Worm (Caenorhabditis elegans): Measurements from ENCODE around the gene Y38H8A.4.
"Not testable (repeated sequence)": the region's sequence is repeated elsewhere in the genome, so short reads cannot be mapped to it uniquely, and the experiment has no call there.

Gene Y38H8A.4

DNA sequence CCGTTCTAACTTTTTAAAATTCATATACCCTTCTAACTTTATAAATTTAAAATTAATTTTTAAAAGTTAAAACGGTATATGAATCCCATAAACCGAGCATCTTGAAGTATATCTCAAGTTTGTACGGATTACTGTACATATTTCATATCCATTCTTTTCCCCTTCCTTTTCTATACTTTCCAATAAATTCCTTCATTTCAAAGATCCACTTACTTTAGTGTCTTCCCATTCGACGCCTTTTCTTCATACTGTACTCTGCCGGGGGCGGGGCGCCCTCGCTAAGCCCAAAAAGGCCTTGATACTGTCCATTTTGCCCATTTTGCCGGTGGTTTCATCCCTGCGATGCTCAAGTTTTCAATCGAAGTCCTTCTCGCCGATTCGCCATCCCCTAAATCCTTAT is 6.4 kb downstream of the Y38H8A.4 start, which contains the start of gene fezf-1:
TSS of gene fezf-1 (plus strand) at position 301 of the 400 bp plus-strand sequence.
- no peak for TF ChIP-seq daf-19 (GFP tag; conservative IDR thresholded peaks at IDR 0.05)

DNA sequence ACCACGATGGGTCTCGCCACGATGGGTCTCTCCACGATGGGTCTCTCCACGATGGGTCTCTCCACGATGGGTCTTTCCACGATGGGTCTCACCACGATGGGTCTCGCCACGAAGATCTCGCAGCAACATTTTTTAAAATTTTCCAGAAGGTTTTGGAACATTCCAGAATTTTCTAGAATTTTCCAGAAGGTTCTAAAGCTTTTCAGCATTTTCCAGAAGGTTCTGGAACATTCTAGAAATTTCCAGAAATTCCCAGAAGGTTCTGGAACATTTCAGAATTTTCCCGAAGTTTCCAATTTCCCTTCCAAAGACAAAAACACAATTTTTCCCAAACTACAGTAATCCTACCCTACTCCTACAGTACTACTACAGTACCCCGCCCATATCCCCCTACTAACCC is 7.6 kb downstream of the Y38H8A.4 start:
- TF ChIP-seq ceh-44 (GFP tag; IDR thresholded peaks at IDR 0.05) = 0 out of 2 replicates have a peak, but pooled peaks have one; percentile 30
- 0 out of 2 replicates have a peak, but pooled peaks have one; percentile 11 for TF ChIP-seq madf-9 (GFP tag; conservative IDR thresholded peaks at IDR 0.05)

DNA sequence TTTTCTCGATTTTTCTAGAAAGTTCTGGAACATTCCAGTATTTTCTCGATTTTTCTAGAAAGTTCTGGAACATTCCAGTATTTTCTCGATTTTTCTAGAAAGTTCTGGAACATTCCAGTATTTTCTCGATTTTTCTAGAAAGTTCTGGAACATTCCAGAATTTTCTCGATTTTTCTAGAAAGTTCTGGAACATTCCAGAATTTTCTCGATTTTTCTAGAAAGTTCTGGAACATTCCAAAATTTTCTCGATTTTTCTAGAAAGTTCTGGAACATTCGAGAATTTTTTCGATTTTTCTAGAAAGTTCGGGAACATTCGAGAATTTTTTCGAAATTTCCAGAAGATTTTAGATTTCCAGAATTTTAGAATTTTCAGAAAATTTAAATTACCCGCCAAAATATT is 8.3 kb downstream of the Y38H8A.4 start:
- TF ChIP-seq dmd-8 (GFP tag; IDR thresholded peaks at IDR 0.05) = peak; percentile 67; the same call in 1 of the 2 replicates
- peak; percentile 68; the same call in 1 of the 2 replicates for TF ChIP-seq Y105C5A.15 (GFP tag; IDR thresholded peaks at IDR 0.05)
- peak; percentile 80 for TF ChIP-seq snpc-1.2 (GFP tag; IDR thresholded peaks at IDR 0.05)
- TF ChIP-seq pha-4 (GFP tag; IDR thresholded peaks at IDR 0.05) = peak; percentile 39; the same call in 1 of the 2 replicates
- TF ChIP-seq pha-4 (tag; optimal IDR thresholded peaks at IDR 0.05) = not testable (repeated sequence)
- TF ChIP-seq mdt-29 (GFP tag; IDR thresholded peaks at IDR 0.05) = peak; percentile 70
- 0 out of 4 replicates have a peak, but pooled peaks of 1 of the 2 experiments have one; percentile 57 for TF ChIP-seq madf-5 (GFP tag; IDR thresholded peaks at IDR 0.05)
- TF ChIP-seq lin-1 (GFP tag; IDR thresholded peaks at IDR 0.05) = peak; percentile 71
- TF ChIP-seq lin-38 (GFP tag; IDR thresholded peaks at IDR 0.05) = peak; percentile 52
- TF ChIP-seq lim-7 (GFP tag; IDR thresholded peaks at IDR 0.05) = peak; percentile 86

DNA sequence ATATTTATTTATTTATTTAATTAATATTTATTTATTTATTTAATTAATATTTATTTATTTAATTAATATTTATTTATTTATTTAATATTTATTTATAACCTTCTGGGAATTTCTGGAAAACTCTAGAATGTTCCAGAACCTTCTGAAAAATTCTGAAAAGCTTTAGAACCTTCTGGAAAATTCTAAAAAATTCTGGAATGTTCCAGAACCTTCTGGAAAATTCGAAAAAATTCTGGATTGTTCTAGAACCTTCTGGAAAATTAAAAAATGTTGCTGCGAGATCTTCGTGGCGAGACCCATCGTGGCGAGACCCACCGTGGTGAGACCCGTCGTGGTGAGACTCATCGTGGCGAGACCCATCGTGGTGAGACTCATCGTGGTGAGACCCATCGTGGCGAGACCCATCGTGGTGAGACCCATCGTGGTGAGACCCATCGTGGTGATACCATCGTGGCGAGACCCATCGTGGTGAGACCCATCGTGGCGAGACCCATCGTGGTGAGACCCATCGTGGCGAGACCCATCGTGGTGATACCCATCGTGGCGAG is 9.9 kb downstream of the Y38H8A.4 start:
- TF ChIP-seq set-16 (GFP tag; IDR thresholded peaks at IDR 0.05) (peak; percentile 78), nhr-42 (GFP tag; IDR thresholded peaks at IDR 0.05) (0 out of 2 replicates have a peak, but pooled peaks have one; percentile 22)

DNA sequence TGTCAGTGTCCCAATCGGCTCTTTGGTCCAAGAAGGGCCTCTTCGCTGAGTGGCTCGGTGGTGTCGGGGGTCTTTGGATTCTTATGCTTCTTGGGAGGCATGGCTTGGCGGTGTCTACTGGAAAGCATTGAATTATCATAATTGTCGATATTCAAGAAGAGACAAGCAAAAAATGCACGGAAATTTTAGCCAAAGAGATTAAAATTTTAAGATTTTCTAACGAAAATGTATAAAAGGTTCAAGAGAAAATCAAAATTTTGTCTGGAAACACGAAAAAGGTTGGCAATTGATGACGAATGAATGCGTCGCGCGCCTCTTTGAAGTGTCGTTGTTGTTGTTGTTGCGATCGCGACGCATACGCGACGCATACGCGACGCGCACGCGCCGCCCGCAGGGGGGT is 11.3 kb downstream of the Y38H8A.4 start, which contains the start of gene Y38H8A.12:
TSS of gene Y38H8A.12 (minus strand) at position 101 of the 400 bp plus-strand sequence.
- TF ChIP-seq dmd-9 (GFP tag; IDR thresholded peaks at IDR 0.05) (no peak), ceh-62 (tag; optimal IDR thresholded peaks at IDR 0.05) (no peak), Y5F2A.4 (GFP tag; optimal IDR thresholded peaks at IDR 0.05) (no peak), unc-39 (tag; optimal IDR thresholded peaks at IDR 0.05) (no peak), lsy-2 (tag; optimal IDR thresholded peaks at IDR 0.05) (no peak), T20F7.1 (GFP tag; optimal IDR thresholded peaks at IDR 0.05) (no peak), R02D3.7 (tag; optimal IDR thresholded peaks at IDR 0.05) (no peak), dpl-1 (GFP tag; optimal IDR thresholded peaks at IDR 0.05) (no peak), aly-2 (tag; optimal IDR thresholded peaks at IDR 0.05) (no peak), T26A8.4 (GFP tag; IDR thresholded peaks at IDR 0.05) (no peak), unc-62 (GFP tag; optimal IDR thresholded peaks at IDR 0.05 in 1 of 2) (no peak), unc-62 (tag; optimal IDR thresholded peaks at IDR 0.05) (no peak), lir-3 (tag; optimal IDR thresholded peaks at IDR 0.05) (no peak), gei-8 (GFP tag; optimal IDR thresholded peaks at IDR 0.05) (no peak), spr-3 (GFP tag; optimal IDR thresholded peaks at IDR 0.05) (no peak), pha-4 (GFP tag; IDR thresholded peaks at IDR 0.05) (no peak), pha-4 (tag; optimal IDR thresholded peaks at IDR 0.05) (no peak)

DNA sequence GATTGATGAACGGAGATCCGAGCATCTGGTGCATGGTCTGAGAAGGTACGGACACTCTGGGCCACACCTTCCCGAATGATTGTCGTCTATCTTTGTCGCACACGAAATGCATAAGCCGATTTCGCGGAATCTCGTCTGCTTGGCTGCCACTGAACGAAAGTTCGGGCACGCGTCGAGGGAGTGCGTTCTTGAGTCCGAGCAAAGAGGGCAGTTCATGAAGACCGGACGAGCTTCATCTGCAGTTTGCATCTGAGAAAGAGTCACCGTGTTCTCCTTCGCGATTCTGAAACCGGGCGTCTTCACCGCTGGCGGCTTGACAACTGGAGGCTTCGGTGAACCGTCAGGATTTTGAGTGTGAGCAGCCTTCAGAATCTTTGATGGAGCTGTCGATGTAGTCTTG is 13.9 kb downstream of the Y38H8A.4 start:
- TF ChIP-seq set-16 (GFP tag; IDR thresholded peaks at IDR 0.05) (peak; percentile 61), nhr-6 (tag; optimal IDR thresholded peaks at IDR 0.05) (no peak), dpl-1 (GFP tag; optimal IDR thresholded peaks at IDR 0.05) (no peak)
